Worm (Caenorhabditis elegans) whole organism, L3 larva: ENCODE measurements around the gene F36H9.4.
A peak's percentile ranks its signal among the peaks of the same experiment; 100 is the strongest.

Experiments used
- R02D3.7 ChIP-seq: fragments of 150-350 bp; optimal IDR thresholded peaks from 2 replicates; lab custom pipeline; 2014; ENCODE audit warnings: missing biosample characterization, missing genetic modification characterization
- aly-2 ChIP-seq: fragments of 150-350 bp; optimal IDR thresholded peaks from 2 replicates; lab custom pipeline; 2014; ENCODE audit warnings: missing biosample characterization, missing genetic modification characterization
- ama-1 ChIP-seq: fragments of 150-350 bp; optimal IDR thresholded peaks from 2 replicates; lab custom pipeline; 2018
- ceh-16 ChIP-seq: sonication (generic microtip); optimal IDR thresholded peaks from 2 replicates; lab custom pipeline; 2017; ENCODE audit warnings: missing biosample characterization, missing genetic modification characterization
- ceh-28 ChIP-seq: fragments of 150-350 bp; optimal IDR thresholded peaks from 2 replicates; lab custom pipeline; 2014; ENCODE audit warnings: missing biosample characterization, missing genetic modification reagents, missing genetic modification characterization
- ceh-82 ChIP-seq: fragments of 150-350 bp; optimal IDR thresholded peaks from 2 replicates; lab custom pipeline; 2014; ENCODE audit warnings: missing biosample characterization, missing genetic modification characterization
- ceh-9 ChIP-seq: sonication (generic microtip); optimal IDR thresholded peaks from 2 replicates; lab custom pipeline; 2018; ENCODE audit warnings: missing biosample characterization, missing genetic modification characterization
- egl-27 ChIP-seq: sonication (generic microtip); optimal IDR thresholded peaks from 4 replicates; lab custom pipeline; 2017; ENCODE audit warnings: missing biosample characterization, missing genetic modification reagents, missing genetic modification characterization
- egl-5 ChIP-seq: fragments of 150-350 bp; optimal IDR thresholded peaks from 2 replicates; lab custom pipeline; 2017; ENCODE audit warnings: missing biosample characterization, missing genetic modification reagents, missing genetic modification characterization, inconsistent platforms
- elt-1 ChIP-seq: fragments of 150-350 bp; optimal IDR thresholded peaks from 2 replicates; lab custom pipeline; 2014; ENCODE audit warnings: missing biosample characterization, missing genetic modification characterization
- elt-2 ChIP-seq: sonication (generic microtip); optimal IDR thresholded peaks from 2 replicates; lab custom pipeline; 2016; ENCODE audit warnings: missing genetic modification reagents, mild to moderate bottlenecking, missing genetic modification characterization, missing compliant biosample characterization
- eor-1 ChIP-seq, 2 experiments: fragments of 150-350 bp; optimal IDR thresholded peaks; 2 replicates each; lab custom pipeline; 2014 to 2018; ENCODE audit warnings: missing biosample characterization in 2 of 2, missing genetic modification characterization in 2 of 2
- fkh-10 ChIP-seq: sonication (generic microtip); optimal IDR thresholded peaks from 2 replicates; lab custom pipeline; 2017; ENCODE audit warnings: missing biosample characterization, missing genetic modification reagents, missing genetic modification characterization
- fkh-2 ChIP-seq: fragments of 150-350 bp; optimal IDR thresholded peaks from 2 replicates; lab custom pipeline; 2014; ENCODE audit warnings: missing biosample characterization, missing genetic modification reagents, missing genetic modification characterization
- hmg-11 ChIP-seq: sonication (generic microtip); optimal IDR thresholded peaks from 2 replicates; lab custom pipeline; 2016; ENCODE audit warnings: missing genetic modification characterization, missing compliant biosample characterization
- lin-15B ChIP-seq: fragments of 150-350 bp; optimal IDR thresholded peaks from 2 replicates; lab custom pipeline; 2014; ENCODE audit warnings: missing biosample characterization, missing genetic modification characterization
- lin-39 ChIP-seq: fragments of 150-350 bp; optimal IDR thresholded peaks from 2 replicates; lab custom pipeline; 2018; ENCODE audit warnings: missing biosample characterization, missing genetic modification reagents, missing genetic modification characterization
- mdl-1 ChIP-seq: fragments of 150-350 bp; optimal IDR thresholded peaks from 2 replicates; lab custom pipeline; 2014; ENCODE audit warnings: missing biosample characterization, missing genetic modification characterization
- nfya-1 ChIP-seq: sonication (generic microtip); optimal IDR thresholded peaks from 2 replicates; lab custom pipeline; 2017; ENCODE audit warnings: missing genetic modification characterization, mild to moderate bottlenecking, missing compliant biosample characterization, antibody characterized with exemption, moderate library complexity; ENCODE audit not compliant: insufficient read depth
- nhr-23 ChIP-seq: fragments of 150-350 bp; optimal IDR thresholded peaks from 2 replicates; lab custom pipeline; 2014; ENCODE audit warnings: missing biosample characterization, missing genetic modification reagents, missing genetic modification characterization
- nhr-25 ChIP-seq: sonication (generic microtip); optimal IDR thresholded peaks from 2 replicates; lab custom pipeline; 2017; ENCODE audit warnings: missing biosample characterization, missing genetic modification characterization
- nhr-28 ChIP-seq: fragments of 150-350 bp; optimal IDR thresholded peaks from 2 replicates; lab custom pipeline; 2014; ENCODE audit warnings: missing biosample characterization, missing genetic modification characterization
- nhr-43 ChIP-seq: sonication (generic microtip); optimal IDR thresholded peaks from 2 replicates; lab custom pipeline; 2016; ENCODE audit warnings: mild to moderate bottlenecking, missing genetic modification characterization, missing compliant biosample characterization; ENCODE audit not compliant: poor library complexity, severe bottlenecking
- nhr-67 ChIP-seq: fragments of 150-350 bp; optimal IDR thresholded peaks from 2 replicates; lab custom pipeline; 2014; ENCODE audit warnings: missing biosample characterization, missing genetic modification characterization
- nhr-76 ChIP-seq: fragments of 150-350 bp; sonication (generic microtip); optimal IDR thresholded peaks from 5 replicates; lab custom pipeline; 2014; ENCODE audit warnings: missing biosample characterization, missing genetic modification characterization
- nhr-77 ChIP-seq: fragments of 150-350 bp; optimal IDR thresholded peaks from 2 replicates; lab custom pipeline; 2014; ENCODE audit warnings: missing biosample characterization, missing genetic modification characterization
- pha-4 ChIP-seq: fragments of 150-350 bp; optimal IDR thresholded peaks from 2 replicates; lab custom pipeline; 2014; ENCODE audit warnings: missing biosample characterization, missing genetic modification reagents, missing genetic modification characterization
- pqm-1 ChIP-seq: fragments of 150-350 bp; optimal IDR thresholded peaks from 2 replicates; lab custom pipeline; 2017; ENCODE audit warnings: missing biosample characterization, missing genetic modification characterization, inconsistent platforms
- skn-1 ChIP-seq: fragments of 150-350 bp; optimal IDR thresholded peaks from 2 replicates; lab custom pipeline; 2014; ENCODE audit warnings: missing biosample characterization, missing genetic modification characterization
- snpc-4 ChIP-seq: fragments of 150-350 bp; optimal IDR thresholded peaks from 2 replicates; lab custom pipeline; 2014; ENCODE audit warnings: missing biosample characterization, missing genetic modification characterization
- tbx-2 ChIP-seq: sonication (generic microtip); optimal IDR thresholded peaks from 2 replicates; lab custom pipeline; 2016; ENCODE audit warnings: mild to moderate bottlenecking, missing genetic modification characterization, missing compliant biosample characterization
- unc-39 ChIP-seq: sonication (generic microtip); optimal IDR thresholded peaks from 4 replicates; lab custom pipeline; 2017; ENCODE audit warnings: missing biosample characterization, missing genetic modification characterization
- unc-62 ChIP-seq: fragments of 150-350 bp; sonication (generic microtip); optimal IDR thresholded peaks from 4 replicates; lab custom pipeline; 2014; ENCODE audit warnings: missing biosample characterization, missing genetic modification reagents, missing genetic modification characterization
- ztf-11 ChIP-seq: fragments of 150-350 bp; optimal IDR thresholded peaks from 2 replicates; lab custom pipeline; 2014; ENCODE audit warnings: missing biosample characterization, missing genetic modification characterization

Gene F36H9.4

DNA sequence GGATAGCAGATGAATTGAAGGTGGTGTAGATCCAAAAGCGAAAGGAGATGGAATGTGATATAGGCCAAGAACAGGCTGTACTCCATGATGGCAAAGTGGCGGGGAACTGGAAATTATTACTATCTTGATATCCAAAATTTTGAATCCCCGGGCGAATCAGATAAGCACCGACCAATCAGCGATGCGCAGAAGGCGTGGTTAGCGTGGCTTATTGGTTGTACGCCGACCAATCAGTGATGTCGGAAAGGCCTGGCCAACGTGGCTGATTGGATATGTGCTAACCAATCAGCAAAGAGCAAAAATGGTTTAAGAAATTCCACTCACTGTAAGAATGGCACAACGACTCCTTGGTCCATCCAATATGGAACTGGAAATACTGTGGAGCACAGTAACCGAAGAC, 958 bp upstream of the F36H9.4 start:
- TF ChIP-seq nfya-1 (peak; percentile 86), ceh-9 (tag; lab: Kevin White, UChicago) (no peak)

DNA sequence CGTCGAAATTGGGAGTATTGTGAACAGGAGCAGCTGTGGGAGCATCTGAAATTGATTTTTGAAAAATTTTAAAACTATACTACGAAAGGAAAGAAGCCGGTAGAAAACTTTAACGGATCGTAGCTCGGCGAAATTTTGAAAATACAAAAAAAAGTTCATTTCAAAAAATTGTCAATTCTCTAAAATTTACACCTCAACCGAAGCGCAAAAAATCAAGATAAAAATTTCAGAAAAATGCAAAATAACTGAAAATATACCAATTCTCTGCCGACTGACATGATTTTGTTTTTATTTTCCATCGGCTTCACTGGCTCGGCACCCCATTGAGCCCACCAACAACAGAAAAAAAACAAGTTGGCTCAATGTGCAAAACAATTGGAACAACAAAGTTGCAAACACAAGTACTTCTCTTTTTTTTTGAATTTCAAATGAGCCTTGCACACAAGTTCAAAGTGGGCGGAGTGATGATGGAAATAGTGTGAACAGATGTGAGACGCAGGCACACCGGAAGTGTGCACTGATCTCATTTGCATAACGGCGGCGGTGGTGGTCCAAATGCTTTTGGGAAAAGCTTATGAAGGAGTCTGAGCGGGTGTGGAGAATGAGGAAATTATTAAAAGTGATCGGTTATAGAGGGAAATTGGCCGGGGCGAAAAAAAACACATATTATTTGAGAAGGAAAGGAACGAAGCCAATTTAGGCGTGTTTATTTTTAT, 4.0 kb downstream of the F36H9.4 start, which contains the start of gene F36H9.7:
TSS of gene F36H9.7 (minus strand) at position 51 of the 716 bp plus-strand sequence.
- no peak for TF ChIP-seq nfya-1
- no peak for TF ChIP-seq nhr-67
- no peak for TF ChIP-seq nhr-28
- no peak for TF ChIP-seq nhr-76 (tag; lab: Kevin White, UChicago)
- no peak for TF ChIP-seq tbx-2
- no peak for TF ChIP-seq ztf-11 (tag; lab: Kevin White, UChicago)
- no peak for TF ChIP-seq nhr-77 (tag; lab: Kevin White, UChicago)
- no peak for TF ChIP-seq ama-1 (lab: Kevin White, UChicago)
- no peak for TF ChIP-seq egl-27 (tag; lab: Kevin White, UChicago)
- no peak for TF ChIP-seq nhr-25
- no peak for TF ChIP-seq R02D3.7 (tag; lab: Kevin White, UChicago)
- TF ChIP-seq nhr-23 (tag; lab: Kevin White, UChicago): no peak
- TF ChIP-seq eor-1 (tag; optimal IDR thresholded peaks at IDR 0.05; lab: Kevin White, UChicago): no peak
- TF ChIP-seq skn-1: no peak
- TF ChIP-seq unc-62 (GFP tag; lab: Kevin White, UChicago): no peak
- TF ChIP-seq egl-5 (tag; lab: Kevin White, UChicago): no peak
- TF ChIP-seq elt-2 (tag; lab: Kevin White, UChicago): no peak
- no peak for TF ChIP-seq aly-2 (tag; lab: Kevin White, UChicago)
- TF ChIP-seq lin-15B (tag; lab: Kevin White, UChicago): no peak
- no peak for TF ChIP-seq fkh-2 (tag; lab: Kevin White, UChicago)

DNA sequence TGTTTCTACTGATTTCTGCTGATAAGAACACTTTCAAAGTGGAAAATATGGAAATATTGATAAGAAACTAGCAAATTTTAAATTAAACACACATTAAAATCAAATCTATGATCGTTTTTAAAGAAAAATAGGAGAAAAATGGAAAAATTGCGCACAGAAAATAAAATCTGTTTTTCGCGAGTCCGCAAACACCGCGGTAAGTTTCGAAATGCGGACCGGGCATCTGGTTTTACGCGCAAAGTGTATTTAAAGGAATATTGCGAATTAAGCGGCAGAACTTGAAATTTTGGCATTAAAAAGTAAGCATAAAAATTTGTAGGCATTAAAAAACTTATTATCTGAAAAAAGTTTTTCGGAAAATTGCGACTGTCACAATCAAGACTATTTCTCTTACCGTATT, 5.9 kb downstream of the F36H9.4 start:
- TF ChIP-seq hmg-11 (tag; lab: Kevin White, UChicago) (peak; percentile 32), ceh-16 (tag; lab: Kevin White, UChicago) (no peak), nfya-1 (peak; percentile 22), pha-4 (tag; lab: Kevin White, UChicago) (no peak), pqm-1 (tag; lab: Kevin White, UChicago) (no peak), elt-2 (tag; lab: Kevin White, UChicago) (peak; percentile 27)

DNA sequence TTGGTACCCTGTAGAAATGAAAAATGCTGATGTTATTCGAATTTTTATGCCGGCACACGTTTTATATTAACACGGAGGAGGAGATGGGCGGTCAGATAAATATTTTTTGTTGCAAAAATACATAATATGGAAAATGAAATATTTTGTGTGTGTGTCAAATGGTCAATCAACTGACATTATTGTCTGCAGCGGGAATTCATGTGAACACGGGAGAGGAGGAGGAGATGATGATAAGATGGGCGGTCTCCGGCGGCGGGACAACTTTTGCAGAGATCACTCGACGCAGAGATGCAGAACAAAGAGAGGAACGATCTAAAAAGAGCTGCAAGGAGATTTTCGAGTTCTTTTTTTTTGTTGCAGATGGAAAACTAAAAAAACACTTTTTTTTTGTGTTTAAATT, 7.3 kb downstream of the F36H9.4 start, which contains the start of gene dhs-13:
TSS of gene dhs-13 (minus strand) at position 8 of the 400 bp plus-strand sequence.
- TF ChIP-seq egl-5 (tag; lab: Kevin White, UChicago) (no peak), elt-2 (tag; lab: Kevin White, UChicago) (peak; percentile 52), lin-15B (tag; lab: Kevin White, UChicago) (peak; percentile 36), pha-4 (tag; lab: Kevin White, UChicago) (peak; percentile 47)

DNA sequence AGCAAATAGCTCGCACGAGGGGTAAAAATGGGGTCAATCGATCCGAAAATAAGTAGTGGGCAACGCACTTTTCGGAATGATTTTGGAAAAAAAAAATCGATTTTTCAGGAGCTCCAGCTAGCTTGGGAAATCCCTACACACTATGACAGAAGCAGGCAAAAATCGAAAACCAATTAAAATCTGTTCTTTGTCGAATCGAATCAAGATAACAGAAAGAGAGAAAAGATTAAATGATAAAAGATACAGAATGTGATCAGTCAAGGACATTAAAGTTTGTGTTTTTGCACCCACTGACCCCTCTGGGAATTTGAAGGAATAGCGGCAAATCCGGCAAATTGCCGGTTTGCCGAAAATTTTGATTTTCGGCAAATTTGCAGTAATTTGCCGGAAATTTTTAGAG, 11.6 kb downstream of the F36H9.4 start:
- TF ChIP-seq snpc-4 (tag; lab: Kevin White, UChicago) (no peak), mdl-1 (tag; lab: Kevin White, UChicago) (no peak), ceh-28 (tag; lab: Kevin White, UChicago) (no peak), lin-15B (tag; lab: Kevin White, UChicago) (no peak), unc-39 (no peak), unc-62 (GFP tag; lab: Kevin White, UChicago) (no peak), R02D3.7 (tag; lab: Kevin White, UChicago) (no peak), nhr-43 (no peak), elt-1 (tag; lab: Kevin White, UChicago) (no peak), ceh-82 (tag; lab: Kevin White, UChicago) (no peak), egl-27 (tag; lab: Kevin White, UChicago) (no peak), nhr-67 (no peak), ceh-16 (tag; lab: Kevin White, UChicago) (no peak), lin-39 (no peak), nhr-28 (no peak), nhr-25 (no peak), fkh-10 (no peak)
